Worm (Caenorhabditis elegans) whole organism, mixed stage, embryonic: Measurements from ENCODE around the gene spon-1.

ENCODE experiments used
- elt-1 ChIP-seq: sonication (generic microtip); optimal IDR thresholded peaks from 2 replicates; lab custom pipeline; 2017; ENCODE audit warnings: missing genetic modification characterization, mild to moderate bottlenecking, missing compliant biosample characterization, antibody characterized with exemption, moderate library complexity, borderline replicate concordance; ENCODE audit not compliant: insufficient read depth
- mep-1 ChIP-seq: fragments of 150-350 bp; optimal IDR thresholded peaks from 2 replicates; lab custom pipeline; 2017; ENCODE audit warnings: missing biosample characterization, missing genetic modification reagents, missing genetic modification characterization, inconsistent platforms
- nhr-76 ChIP-seq: sonication (generic microtip); optimal IDR thresholded peaks from 2 replicates; lab custom pipeline; 2017; ENCODE audit warnings: missing biosample characterization, missing genetic modification characterization
- pha-4 ChIP-seq: fragments of 150-350 bp; optimal IDR thresholded peaks from 2 replicates; lab custom pipeline; 2018; ENCODE audit warnings: missing biosample characterization, missing genetic modification reagents, missing genetic modification characterization
- snpc-4 ChIP-seq: fragments of 150-350 bp; optimal IDR thresholded peaks from 2 replicates; lab custom pipeline; 2014; ENCODE audit warnings: missing biosample characterization, missing genetic modification characterization
- unc-120 ChIP-seq: sonication (generic microtip); optimal IDR thresholded peaks from 2 replicates; lab custom pipeline; 2017; ENCODE audit warnings: missing genetic modification characterization, missing compliant biosample characterization; ENCODE audit not compliant: poor library complexity, severe bottlenecking
- unc-62 ChIP-seq: fragments of 150-350 bp; optimal IDR thresholded peaks from 2 replicates; lab custom pipeline; 2014; ENCODE audit warnings: missing biosample characterization, missing genetic modification reagents, missing genetic modification characterization

ce11 chrII:7075564-7076228 is 40.7 kb upstream of the spon-1 start, which contains the start of gene T02G5.7:
- TF ChIP-seq mep-1 (tag; lab: Kevin White, UChicago) = no peak
- TF ChIP-seq nhr-76 (tag; lab: Kevin White, UChicago) = no peak
- no peak for TF ChIP-seq pha-4
- no peak for TF ChIP-seq unc-120
- TF ChIP-seq elt-1 (tag; lab: Kevin White, UChicago) = no peak
- TF ChIP-seq unc-62 (GFP tag; lab: Kevin White, UChicago) = no peak
- TF ChIP-seq snpc-4 (tag; lab: Kevin White, UChicago) = no peak
